Worm (Caenorhabditis elegans): ENCODE measurements around the gene pxl-1.

pxl-1 gene

DNA sequence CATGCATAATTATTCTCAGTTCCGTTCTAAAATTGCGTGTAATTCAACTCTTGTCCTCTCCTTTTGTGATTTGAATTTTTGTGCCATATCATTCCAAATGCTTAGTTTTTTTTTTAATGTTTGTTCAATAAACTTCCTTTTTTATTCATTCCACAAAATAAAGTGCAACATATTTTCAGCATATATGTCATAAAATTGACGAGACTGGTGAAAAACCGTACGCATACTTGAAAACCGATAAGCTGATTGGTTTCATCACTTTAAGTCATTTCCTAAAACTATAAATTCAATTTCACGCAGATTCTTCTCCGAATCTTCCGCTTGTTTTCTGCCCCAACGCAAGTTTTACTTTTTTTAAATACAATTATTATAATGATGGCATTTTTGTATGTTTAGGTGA is 36.8 kb downstream of the pxl-1 start, which contains the start of gene dpf-4:
dpf-4 (plus strand) TSS at position 301 of the 400 bp plus-strand sequence.
- TF ChIP-seq ref-1 (GFP tag; conservative IDR thresholded peaks at IDR 0.05) (no peak), ztf-23 (GFP tag; IDR thresholded peaks at IDR 0.05) (no peak), T22C8.4 (GFP tag; IDR thresholded peaks at IDR 0.05) (no peak), klf-2 (GFP tag; conservative IDR thresholded peaks at IDR 0.05) (no peak), flt-1 (GFP tag; IDR thresholded peaks at IDR 0.05) (no peak)

- TF ChIP-seq ref-1 (GFP tag; conservative IDR thresholded peaks at IDR 0.05) (no peak), cog-1 (tag; optimal IDR thresholded peaks at IDR 0.05) (peak; percentile 72)
Observed at ce11 chrIII:5855637-5856179, 40.1 kb downstream of the pxl-1 start, which contains the start of the genes cct-6 and alh-9. Gene cct-6 (minus strand): TSS chrIII:5855687. Gene alh-9 (plus strand): TSS chrIII:5856018.

DNA sequence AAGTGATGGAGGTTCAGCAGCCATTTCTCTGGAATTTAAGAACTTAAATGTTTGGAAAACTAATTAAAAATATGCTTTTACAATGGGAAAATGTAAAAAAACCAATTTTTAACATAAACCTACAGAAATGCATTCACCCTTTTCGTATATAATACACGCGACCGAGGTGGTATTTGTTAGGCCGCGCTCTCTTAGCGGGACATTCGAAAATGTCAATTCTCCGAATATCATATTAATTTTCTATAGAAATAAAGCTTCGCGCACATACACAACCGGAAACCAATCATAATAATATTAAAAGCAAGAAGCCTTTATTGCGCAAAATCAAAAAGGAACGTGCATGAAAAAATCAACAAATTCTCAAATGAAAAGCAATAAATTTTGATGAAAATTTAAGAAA is 42.6 kb downstream of the pxl-1 start, which contains the start of gene ddx-23:
ddx-23 (minus strand) TSS at position 30 of the 400 bp plus-strand sequence.
- TF ChIP-seq flt-1 (GFP tag; IDR thresholded peaks at IDR 0.05), result no peak
- TF ChIP-seq med-1 (GFP tag; optimal IDR thresholded peaks at IDR 0.05; ENCODE audit: insufficient read depth), result no peak
- 0 out of 2 replicates have a peak, but pooled peaks have one; percentile 11 for TF ChIP-seq ztf-23 (GFP tag; IDR thresholded peaks at IDR 0.05)
- no peak for TF ChIP-seq ref-1 (GFP tag; conservative IDR thresholded peaks at IDR 0.05)

DNA sequence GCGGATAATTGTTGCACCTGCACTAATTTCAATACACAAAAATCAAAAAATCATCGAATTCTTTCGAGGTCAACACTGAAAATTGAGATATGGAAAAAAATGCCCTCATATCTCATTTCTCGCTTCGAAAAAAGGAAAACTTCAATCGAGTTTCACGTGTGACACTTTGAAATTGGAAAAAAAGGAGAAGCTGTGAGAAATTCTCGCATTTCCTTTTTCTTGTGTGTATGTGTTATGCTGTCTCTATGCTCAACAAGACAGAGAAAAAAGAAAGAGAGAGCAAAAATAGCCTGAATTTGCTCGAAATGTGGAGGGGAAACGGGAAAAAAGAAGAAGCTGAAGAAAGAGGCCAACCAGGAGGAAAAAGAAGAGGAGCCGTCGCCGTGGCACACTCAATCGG is 49.4 kb downstream of the pxl-1 start:
- TF ChIP-seq cog-1 (tag; optimal IDR thresholded peaks at IDR 0.05) (no peak), klf-2 (GFP tag; conservative IDR thresholded peaks at IDR 0.05) (no peak), ztf-29 (GFP tag; IDR thresholded peaks at IDR 0.05) (no peak), ztf-23 (GFP tag; IDR thresholded peaks at IDR 0.05) (no peak), T22C8.4 (GFP tag; IDR thresholded peaks at IDR 0.05) (no peak), med-1 (GFP tag; optimal IDR thresholded peaks at IDR 0.05; ENCODE audit: insufficient read depth) (no peak), ref-1 (GFP tag; conservative IDR thresholded peaks at IDR 0.05) (no peak), flt-1 (GFP tag; IDR thresholded peaks at IDR 0.05) (no peak), tab-1 (GFP tag; IDR thresholded peaks at IDR 0.05) (no peak)

DNA sequence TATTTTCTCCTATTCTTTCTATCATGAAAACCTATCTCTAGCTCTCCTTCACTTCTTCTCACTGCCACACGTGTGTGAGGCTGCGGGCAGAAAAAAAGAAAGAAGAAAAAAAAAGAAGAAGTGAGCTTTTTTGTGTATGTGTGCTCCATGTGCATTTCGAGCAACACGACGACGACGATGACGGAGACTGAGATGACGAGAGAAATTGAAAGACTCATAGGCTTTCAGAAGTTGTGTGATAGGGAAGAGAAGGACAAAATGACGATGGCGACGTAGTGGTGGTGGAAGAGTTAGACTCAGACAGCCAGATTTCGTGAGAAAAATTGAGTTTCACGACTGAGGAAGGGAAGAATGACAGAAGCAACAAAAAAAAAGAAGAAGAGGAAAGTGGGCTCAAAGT is 50.3 kb downstream of the pxl-1 start:
- TF ChIP-seq flt-1 (GFP tag; IDR thresholded peaks at IDR 0.05) (no peak), tab-1 (GFP tag; IDR thresholded peaks at IDR 0.05) (no peak), ref-1 (GFP tag; conservative IDR thresholded peaks at IDR 0.05) (no peak), klf-2 (GFP tag; conservative IDR thresholded peaks at IDR 0.05) (no peak), ztf-29 (GFP tag; IDR thresholded peaks at IDR 0.05) (no peak), ztf-23 (GFP tag; IDR thresholded peaks at IDR 0.05) (no peak), cog-1 (tag; optimal IDR thresholded peaks at IDR 0.05) (no peak), med-1 (GFP tag; optimal IDR thresholded peaks at IDR 0.05; ENCODE audit: insufficient read depth) (no peak), T22C8.4 (GFP tag; IDR thresholded peaks at IDR 0.05) (no peak)

- TF ChIP-seq cog-1 (tag; optimal IDR thresholded peaks at IDR 0.05) (no peak), tab-1 (GFP tag; IDR thresholded peaks at IDR 0.05) (no peak), T22C8.4 (GFP tag; IDR thresholded peaks at IDR 0.05) (no peak), flt-1 (GFP tag; IDR thresholded peaks at IDR 0.05) (no peak), med-1 (GFP tag; optimal IDR thresholded peaks at IDR 0.05; ENCODE audit: insufficient read depth) (no peak)
Observed at ce11 chrIII:5843662-5844061, 52.2 kb downstream of the pxl-1 start.

- TF ChIP-seq klf-2 (GFP tag; conservative IDR thresholded peaks at IDR 0.05), result no peak
- TF ChIP-seq ref-1 (GFP tag; conservative IDR thresholded peaks at IDR 0.05), result no peak
- TF ChIP-seq T22C8.4 (GFP tag; IDR thresholded peaks at IDR 0.05), result no peak
- TF ChIP-seq ztf-23 (GFP tag; IDR thresholded peaks at IDR 0.05), result no peak
Observed at ce11 chrIII:5842920-5843319, 52.9 kb downstream of the pxl-1 start.

DNA sequence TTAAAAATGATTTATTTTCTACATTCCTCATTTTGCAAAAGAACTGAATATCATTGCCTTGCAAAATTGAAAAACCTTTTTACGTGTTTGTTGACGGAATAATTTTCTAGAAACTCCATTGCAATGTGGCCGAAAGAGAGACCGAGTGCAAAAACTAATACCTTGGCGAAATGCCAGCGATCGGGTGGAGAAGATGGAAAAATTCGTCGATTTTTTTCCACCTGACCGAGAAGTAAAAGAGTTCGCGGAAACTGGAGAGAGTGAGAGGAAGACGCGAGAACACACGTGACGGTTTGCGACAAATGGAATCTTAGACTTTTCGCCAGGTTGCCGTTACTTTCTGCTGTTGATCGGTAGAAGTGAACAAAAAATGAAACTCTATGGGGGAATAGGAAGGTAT is 54.1 kb downstream of the pxl-1 start:
- TF ChIP-seq tab-1 (GFP tag; IDR thresholded peaks at IDR 0.05), result no peak
- TF ChIP-seq klf-2 (GFP tag; conservative IDR thresholded peaks at IDR 0.05), result no peak
- no peak for TF ChIP-seq flt-1 (GFP tag; IDR thresholded peaks at IDR 0.05)
- TF ChIP-seq ztf-29 (GFP tag; IDR thresholded peaks at IDR 0.05), result no peak
- TF ChIP-seq ref-1 (GFP tag; conservative IDR thresholded peaks at IDR 0.05), result no peak
- no peak for TF ChIP-seq cog-1 (tag; optimal IDR thresholded peaks at IDR 0.05)
- no peak for TF ChIP-seq med-1 (GFP tag; optimal IDR thresholded peaks at IDR 0.05; ENCODE audit: insufficient read depth)
- no peak for TF ChIP-seq ztf-23 (GFP tag; IDR thresholded peaks at IDR 0.05)
- no peak for TF ChIP-seq T22C8.4 (GFP tag; IDR thresholded peaks at IDR 0.05)

- TF ChIP-seq flt-1 (GFP tag; IDR thresholded peaks at IDR 0.05) (no peak), cog-1 (tag; optimal IDR thresholded peaks at IDR 0.05) (no peak)
Observed at ce11 chrIII:5840815-5841573, 54.8 kb downstream of the pxl-1 start.

ce11 chrIII:5840277-5840676 is 55.5 kb downstream of the pxl-1 start:
- TF ChIP-seq med-1 (GFP tag; optimal IDR thresholded peaks at IDR 0.05; ENCODE audit: insufficient read depth) (no peak), cog-1 (tag; optimal IDR thresholded peaks at IDR 0.05) (no peak), tab-1 (GFP tag; IDR thresholded peaks at IDR 0.05) (no peak), flt-1 (GFP tag; IDR thresholded peaks at IDR 0.05) (no peak), ref-1 (GFP tag; conservative IDR thresholded peaks at IDR 0.05) (no peak), klf-2 (GFP tag; conservative IDR thresholded peaks at IDR 0.05) (no peak), ztf-23 (GFP tag; IDR thresholded peaks at IDR 0.05) (no peak), ztf-29 (GFP tag; IDR thresholded peaks at IDR 0.05) (no peak), T22C8.4 (GFP tag; IDR thresholded peaks at IDR 0.05) (no peak)

Data from whole organism, midembryonic.